Fruit fly (Drosophila melanogaster) whole organism, prepupa: ENCODE results near the gene CG31538.

Source experiments
- Blimp-1 ChIP-seq: fragments of 200-800 bp; sonication (Bioruptor generic); optimal IDR thresholded peaks from 3 replicates; lab custom pipeline; 2017; ENCODE audit warnings: missing biosample characterization, missing genetic modification characterization, mild to moderate bottlenecking, moderate library complexity, missing genetic modification reagents
- CG10631 ChIP-seq: fragments of 200-800 bp; sonication (Bioruptor generic); optimal IDR thresholded peaks from 2 replicates; lab custom pipeline; 2016; ENCODE audit warnings: missing biosample characterization, missing genetic modification characterization
- CG10669 ChIP-seq: fragments of 200-800 bp; sonication (Bioruptor generic); optimal IDR thresholded peaks from 3 replicates; lab custom pipeline; 2018; ENCODE audit warnings: missing biosample characterization, mild to moderate bottlenecking, missing genetic modification characterization, moderate library complexity
- CG11294 ChIP-seq: fragments of 200-800 bp; sonication (Bioruptor generic); IDR thresholded peaks from 2 replicates; pipeline ENCODE4 v1.3.6; 2022; ENCODE audit warnings: missing biosample characterization, missing genetic modification characterization
- CG11762 ChIP-seq: fragments of 200-800 bp; sonication (Bioruptor generic); optimal IDR thresholded peaks from 3 replicates; lab custom pipeline; 2016; ENCODE audit warnings: missing biosample characterization, missing genetic modification characterization; ENCODE audit not compliant: insufficient read depth
- CG11902 ChIP-seq: fragments of 200-800 bp; sonication (Bioruptor generic); optimal IDR thresholded peaks from 3 replicates; lab custom pipeline; 2016; ENCODE audit warnings: missing biosample characterization, missing genetic modification characterization
- CG15336 ChIP-seq: fragments of 200-800 bp; sonication (Bioruptor generic); IDR thresholded peaks from 2 replicates; pipeline ENCODE4 v1.3.6; 2022; ENCODE audit warnings: missing biosample characterization, missing genetic modification characterization
- CG1621 ChIP-seq: fragments of 200-800 bp; sonication (Bioruptor generic); optimal IDR thresholded peaks from 3 replicates; lab custom pipeline; 2018; ENCODE audit warnings: missing biosample characterization, mild to moderate bottlenecking, missing genetic modification characterization
- CG16779 ChIP-seq: fragments of 200-800 bp; sonication (Bioruptor generic); optimal IDR thresholded peaks from 3 replicates; lab custom pipeline; 2017; ENCODE audit warnings: missing biosample characterization, mild to moderate bottlenecking, missing genetic modification characterization
- CG31627 ChIP-seq: fragments of 200-800 bp; sonication (Bioruptor generic); optimal IDR thresholded peaks from 3 replicates; lab custom pipeline; 2016; ENCODE audit warnings: missing biosample characterization, missing genetic modification characterization
- CG32006 ChIP-seq: fragments of 200-800 bp; sonication (Bioruptor generic); optimal IDR thresholded peaks from 3 replicates; lab custom pipeline; 2017; ENCODE audit warnings: missing biosample characterization, mild to moderate bottlenecking, missing genetic modification characterization
- CG34406 ChIP-seq: fragments of 200-800 bp; sonication (Bioruptor generic); optimal IDR thresholded peaks from 3 replicates; lab custom pipeline; 2016; ENCODE audit warnings: missing biosample characterization, missing genetic modification characterization
- CG3919 ChIP-seq: fragments of 200-800 bp; sonication (Bioruptor generic); optimal IDR thresholded peaks from 3 replicates; lab custom pipeline; 2016; ENCODE audit warnings: missing biosample characterization, missing genetic modification characterization
- CG6808 ChIP-seq: fragments of 200-800 bp; sonication (Bioruptor generic); optimal IDR thresholded peaks from 3 replicates; lab custom pipeline; 2017; ENCODE audit warnings: missing biosample characterization, missing genetic modification characterization, mild to moderate bottlenecking, moderate library complexity, missing genetic modification reagents
- CG6854 ChIP-seq: fragments of 200-800 bp; sonication (Bioruptor generic); optimal IDR thresholded peaks from 2 replicates; lab custom pipeline; 2017; ENCODE audit warnings: missing biosample characterization, mild to moderate bottlenecking, missing genetic modification characterization
- CG9139 ChIP-seq: fragments of 200-800 bp; sonication (Bioruptor generic); optimal IDR thresholded peaks from 3 replicates; lab custom pipeline; 2017; ENCODE audit warnings: missing biosample characterization, mild to moderate bottlenecking, missing genetic modification characterization
- Eip75B ChIP-seq: fragments of 200-800 bp; sonication (Bioruptor generic); optimal IDR thresholded peaks from 3 replicates; lab custom pipeline; 2016; ENCODE audit warnings: missing biosample characterization, missing genetic modification characterization
- Eip78C ChIP-seq: fragments of 200-800 bp; sonication (Bioruptor generic); peaks from one replicate; lab custom pipeline; 2016; ENCODE audit warnings: missing biosample characterization, missing genetic modification characterization
- Eip93F ChIP-seq: fragments of 200-800 bp; sonication (Bioruptor generic); optimal IDR thresholded peaks from 2 replicates; lab custom pipeline; 2016; ENCODE audit warnings: missing biosample characterization, mild to moderate bottlenecking, missing genetic modification characterization
- Ets96B ChIP-seq: fragments of 200-800 bp; optimal IDR thresholded peaks from 2 replicates; lab custom pipeline; 2019; ENCODE audit warnings: missing biosample characterization, mild to moderate bottlenecking, missing genetic modification characterization, moderate library complexity
- Hr39 ChIP-seq: fragments of 200-800 bp; sonication (Bioruptor generic); optimal IDR thresholded peaks from 2 replicates; lab custom pipeline; 2016; ENCODE audit warnings: missing biosample characterization, missing genetic modification characterization
- Hr4 ChIP-seq: fragments of 200-800 bp; sonication (Bioruptor generic); optimal IDR thresholded peaks from 3 replicates; lab custom pipeline; 2016; ENCODE audit warnings: missing biosample characterization, missing genetic modification characterization
- Lpt ChIP-seq: fragments of 200-800 bp; sonication (Bioruptor generic); optimal IDR thresholded peaks from 3 replicates; lab custom pipeline; 2016; ENCODE audit warnings: missing biosample characterization, missing genetic modification characterization
- Met ChIP-seq: fragments of 200-800 bp; sonication (Bioruptor generic); optimal IDR thresholded peaks from 3 replicates; lab custom pipeline; 2016; ENCODE audit warnings: missing biosample characterization, missing genetic modification characterization
- OdsH ChIP-seq: fragments of 200-800 bp; sonication (Bioruptor generic); optimal IDR thresholded peaks from 3 replicates; lab custom pipeline; 2016; ENCODE audit warnings: missing biosample characterization, missing genetic modification characterization
- Sox102F ChIP-seq: fragments of 200-800 bp; sonication (Bioruptor generic); optimal IDR thresholded peaks from 2 replicates; lab custom pipeline; 2016; ENCODE audit warnings: missing biosample characterization, mild to moderate bottlenecking, missing genetic modification characterization
- Sox14 ChIP-seq: fragments of 200-800 bp; sonication (Bioruptor generic); optimal IDR thresholded peaks from 3 replicates; lab custom pipeline; 2016; ENCODE audit warnings: missing biosample characterization, missing genetic modification characterization
- achi ChIP-seq: fragments of 200-800 bp; sonication (Bioruptor generic); optimal IDR thresholded peaks from 3 replicates; lab custom pipeline; 2016; ENCODE audit warnings: missing biosample characterization, missing genetic modification characterization
- acj6 ChIP-seq: fragments of 200-800 bp; sonication (Bioruptor generic); optimal IDR thresholded peaks from 3 replicates; lab custom pipeline; 2016; ENCODE audit warnings: missing biosample characterization, missing genetic modification characterization
- cyc ChIP-seq: fragments of 200-800 bp; sonication (Bioruptor generic); optimal IDR thresholded peaks from 3 replicates; lab custom pipeline; 2016; ENCODE audit warnings: missing biosample characterization, missing genetic modification characterization
- dac ChIP-seq: fragments of 200-800 bp; sonication (Bioruptor generic); optimal IDR thresholded peaks from 2 replicates; lab custom pipeline; 2017; ENCODE audit warnings: missing biosample characterization, mild to moderate bottlenecking, missing genetic modification characterization
- dsx ChIP-seq: fragments of 200-800 bp; optimal IDR thresholded peaks from 3 replicates; lab custom pipeline; 2019; ENCODE audit warnings: missing biosample characterization, mild to moderate bottlenecking, missing genetic modification characterization, moderate library complexity; ENCODE audit not compliant: poor library complexity, severe bottlenecking
- esn ChIP-seq: fragments of 200-800 bp; sonication (Bioruptor generic); optimal IDR thresholded peaks from 2 replicates; lab custom pipeline; 2016; ENCODE audit warnings: missing biosample characterization, mild to moderate bottlenecking, missing genetic modification characterization, moderate library complexity
- fd59A ChIP-seq: fragments of 200-800 bp; sonication (Bioruptor generic); optimal IDR thresholded peaks from 2 replicates; lab custom pipeline; 2017; ENCODE audit warnings: missing biosample characterization, mild to moderate bottlenecking, missing genetic modification characterization, missing genetic modification reagents
- fkh ChIP-seq: fragments of 200-800 bp; sonication (Bioruptor generic); optimal IDR thresholded peaks from 3 replicates; lab custom pipeline; 2017; ENCODE audit warnings: missing biosample characterization, mild to moderate bottlenecking, missing genetic modification characterization, moderate library complexity
- lz ChIP-seq: fragments of 200-800 bp; sonication (Bioruptor generic); optimal IDR thresholded peaks from 3 replicates; lab custom pipeline; 2016; ENCODE audit warnings: missing biosample characterization, missing genetic modification characterization
- net ChIP-seq: fragments of 200-800 bp; sonication (Bioruptor generic); optimal IDR thresholded peaks from 3 replicates; lab custom pipeline; 2016; ENCODE audit warnings: missing biosample characterization, missing genetic modification characterization
- pdm3 ChIP-seq: fragments of 200-800 bp; sonication (Bioruptor generic); optimal IDR thresholded peaks from 3 replicates; lab custom pipeline; 2016; ENCODE audit warnings: missing biosample characterization, missing genetic modification characterization
- salr ChIP-seq, 2 experiments: fragments of 200-800 bp; sonication (Bioruptor generic); optimal IDR thresholded peaks; 3 replicates each; lab custom pipeline; 2016 to 2018; ENCODE audit warnings: missing biosample characterization in 2 of 2, missing genetic modification characterization in 2 of 2, mild to moderate bottlenecking in 1 of 2
- ss ChIP-seq, 2 experiments: fragments of 200-800 bp; sonication (Bioruptor generic); optimal IDR thresholded peaks; 2 replicates in 1 of 2; 3 replicates in 1 of 2; lab custom pipeline; 2017 to 2018; ENCODE audit warnings: mild to moderate bottlenecking in 2 of 2, missing biosample characterization in 2 of 2, missing genetic modification characterization in 2 of 2, moderate library complexity in 1 of 2
- svp ChIP-seq: fragments of 200-800 bp; sonication (Bioruptor generic); peaks from one replicate; lab custom pipeline; 2016; ENCODE audit warnings: missing biosample characterization, missing genetic modification characterization
- topi ChIP-seq: fragments of 200-800 bp; sonication (Bioruptor generic); optimal IDR thresholded peaks from 3 replicates; lab custom pipeline; 2016; ENCODE audit warnings: missing biosample characterization, missing genetic modification characterization
- vri ChIP-seq: fragments of 200-800 bp; sonication (Bioruptor generic); optimal IDR thresholded peaks from 3 replicates; lab custom pipeline; 2016; ENCODE audit warnings: missing biosample characterization, mild to moderate bottlenecking, missing genetic modification characterization

Gene CG31538

DNA sequence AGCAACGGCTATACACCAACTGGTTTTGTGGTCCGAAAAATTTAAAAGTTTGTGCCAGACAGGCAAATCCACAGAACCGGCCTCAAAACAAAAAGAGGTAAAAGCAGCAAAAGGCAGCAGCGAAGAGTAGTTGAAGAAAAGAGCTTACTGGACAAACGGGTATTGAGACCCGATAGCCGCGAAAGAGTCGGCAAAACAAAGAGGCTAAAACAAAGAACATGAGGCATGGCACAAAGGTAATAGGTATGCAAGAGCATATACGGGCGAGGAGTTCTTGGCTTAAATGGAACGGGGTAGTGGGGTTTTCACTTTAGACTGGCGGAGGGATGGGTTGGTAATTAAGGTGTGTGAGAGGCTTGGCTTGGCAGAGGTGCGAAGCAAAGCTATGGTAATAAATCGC is 3.5 kb upstream of the CG31538 start (continued):
- TF ChIP-seq OdsH (GFP tag; lab: Kevin White, UChicago): no peak
- TF ChIP-seq lz (GFP tag; lab: Kevin White, UChicago): peak; percentile 26
- TF ChIP-seq CG6854: peak; percentile 55
- TF ChIP-seq svp (GFP tag; lab: Kevin White, UChicago): no peak
- no peak for TF ChIP-seq CG11902
- TF ChIP-seq CG32006 (GFP tag; lab: Kevin White, UChicago): no peak
- peak; percentile 32 for TF ChIP-seq dsx (GFP tag; lab: Kevin White, UChicago)

DNA sequence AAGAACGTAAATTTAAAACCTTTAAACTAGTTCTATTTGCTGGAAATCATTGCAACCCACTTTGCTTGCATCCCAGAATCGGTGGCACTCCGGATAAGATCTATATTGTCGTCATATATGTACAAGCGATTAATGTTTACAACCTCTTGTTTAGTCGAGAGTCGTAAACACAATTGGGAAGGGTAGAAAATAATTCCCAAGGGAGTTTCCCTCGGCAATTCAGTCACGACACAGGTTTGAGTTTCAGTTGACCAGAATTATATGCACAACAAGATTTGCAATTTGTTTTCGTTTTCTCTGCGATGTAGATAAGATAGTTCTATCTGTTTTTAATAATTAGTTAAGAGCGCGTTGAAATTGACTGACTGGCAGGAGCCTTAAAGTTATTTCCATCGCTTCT is 2.7 kb upstream of the CG31538 start:
- TF ChIP-seq topi (no peak), achi (GFP tag; lab: Kevin White, UChicago) (no peak), Eip93F (GFP tag; lab: Kevin White, UChicago) (no peak), lz (GFP tag; lab: Kevin White, UChicago) (no peak), dac (no peak), fd59A (GFP tag; lab: Kevin White, UChicago) (no peak), Eip75B (GFP tag; lab: Kevin White, UChicago) (no peak), CG16779 (no peak)

- TF ChIP-seq Eip78C (GFP tag; lab: Kevin White, UChicago): no peak
- no peak for TF ChIP-seq Hr39
- TF ChIP-seq CG16779: no peak
- no peak for TF ChIP-seq CG1621
- TF ChIP-seq Hr4 (GFP tag; lab: Kevin White, UChicago): no peak
- no peak for TF ChIP-seq fd59A (GFP tag; lab: Kevin White, UChicago)
- no peak for TF ChIP-seq CG11294 (GFP tag; lab: Robert Waterston, UW)
- no peak for TF ChIP-seq dsx (GFP tag; lab: Kevin White, UChicago)
- TF ChIP-seq Met: no peak
- TF ChIP-seq Sox14: no peak
- TF ChIP-seq CG10631 (GFP tag; lab: Kevin White, UChicago): no peak
- TF ChIP-seq Ets96B: no peak
- no peak for TF ChIP-seq Sox102F (GFP tag; lab: Kevin White, UChicago)
- no peak for TF ChIP-seq vri (GFP tag; lab: Kevin White, UChicago)
- TF ChIP-seq acj6: no peak
- no peak for TF ChIP-seq CG11902
- no peak for TF ChIP-seq CG34406 (GFP tag; lab: Kevin White, UChicago)
- no peak for TF ChIP-seq salr (GFP tag; optimal IDR thresholded peaks at IDR 0.05; lab: Kevin White, UChicago)
Measured at dm6 chr3R:5279609-5280164, 2.1 kb upstream of the CG31538 start.

dm6 chr3R:5278627-5279026 is 992 bp upstream of the CG31538 start:
- TF ChIP-seq vri (GFP tag; lab: Kevin White, UChicago) (peak; percentile 81), fkh (no peak)

DNA sequence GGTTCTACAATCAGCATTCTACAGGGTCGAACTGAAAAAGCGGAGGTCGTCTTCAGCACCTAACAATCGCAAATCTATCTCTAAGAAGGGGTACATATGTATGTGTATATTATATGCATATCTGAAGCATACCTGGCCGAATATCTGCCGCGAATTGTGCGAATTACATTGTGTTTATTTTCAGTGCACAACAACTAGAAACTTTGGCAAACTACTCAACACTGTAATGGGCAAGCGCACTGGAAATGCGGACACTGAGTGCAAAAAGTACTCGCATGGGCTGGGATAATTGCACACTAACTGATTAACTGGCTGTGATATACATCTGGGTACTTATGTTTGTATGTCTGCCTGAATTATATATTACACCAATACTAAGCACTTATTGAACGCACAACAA is 6.8 kb downstream of the CG31538 start:
- no peak for TF ChIP-seq CG16779
- TF ChIP-seq vri (GFP tag; lab: Kevin White, UChicago): no peak
- peak in 1 of 2 experiments; percentile 19 for TF ChIP-seq salr (GFP tag; optimal IDR thresholded peaks at IDR 0.05; lab: Kevin White, UChicago)
- TF ChIP-seq CG10631 (GFP tag; lab: Kevin White, UChicago): peak; percentile 17
- no peak for TF ChIP-seq CG11294 (GFP tag; lab: Robert Waterston, UW)
- TF ChIP-seq ss (GFP tag; optimal IDR thresholded peaks at IDR 0.05; lab: Kevin White, UChicago): peak in 1 of 2 experiments; percentile 27
- TF ChIP-seq Blimp-1 (GFP tag; lab: Kevin White, UChicago): no peak
- TF ChIP-seq lz (GFP tag; lab: Kevin White, UChicago): no peak
- TF ChIP-seq CG11762 (GFP tag; lab: Kevin White, UChicago): peak; percentile 14
- peak; percentile 48 for TF ChIP-seq CG6808
- no peak for TF ChIP-seq net (GFP tag; lab: Kevin White, UChicago)
- peak; percentile 44 for TF ChIP-seq pdm3 (GFP tag; lab: Kevin White, UChicago)
- peak; percentile 53 for TF ChIP-seq OdsH (GFP tag; lab: Kevin White, UChicago)
- no peak for TF ChIP-seq CG3919 (GFP tag; lab: Kevin White, UChicago)
- no peak for TF ChIP-seq CG32006 (GFP tag; lab: Kevin White, UChicago)
- TF ChIP-seq CG10669 (GFP tag; lab: Kevin White, UChicago): no peak
- TF ChIP-seq CG15336: peak; percentile 45; the same call in 1 of the 2 replicates
- TF ChIP-seq CG31627 (GFP tag; lab: Kevin White, UChicago): peak; percentile 8
- TF ChIP-seq cyc (GFP tag; lab: Kevin White, UChicago): peak; percentile 10
- TF ChIP-seq CG6854: no peak
- peak; percentile 27 for TF ChIP-seq Lpt (GFP tag; lab: Kevin White, UChicago)
- no peak for TF ChIP-seq CG9139 (GFP tag; lab: Kevin White, UChicago)
- TF ChIP-seq Hr4 (GFP tag; lab: Kevin White, UChicago): peak; percentile 56
- peak; percentile 24 for TF ChIP-seq esn (GFP tag; lab: Kevin White, UChicago)
